Fruit fly (Drosophila melanogaster) S2 (cell line): ENCODE results near the gene Cox11.

Source experiments
- CG8478 ChIP-seq: fragments of >200 bp; optimal IDR thresholded peaks from 2 replicates; lab custom pipeline; 2018
- CTCF ChIP-seq, 2 experiments: fragments of >200 bp; optimal IDR thresholded peaks; 2 replicates each; lab custom pipeline; 2018

dm6 chr2L:5523848-5524473 lies 2.8 kb upstream of the Cox11 start, which contains the start of the genes Vps52 and Elp4:
- no peak for TF ChIP-seq CG8478
- TF ChIP-seq CTCF (optimal IDR thresholded peaks at IDR 0.05; lab: Kevin White, UChicago), result no peak
